Worm (Caenorhabditis elegans) whole organism, L2 larva: ENCODE results near the gene idhg-1.

Source experiments
- C34F6.9 ChIP-seq: fragments of 150-350 bp; optimal IDR thresholded peaks from 2 replicates; lab custom pipeline; 2014; ENCODE audit warnings: missing biosample characterization, missing genetic modification characterization
- F13H6.1 ChIP-seq: sonication (generic microtip); optimal IDR thresholded peaks from 2 replicates; lab custom pipeline; 2016; ENCODE audit warnings: missing genetic modification characterization, missing compliant biosample characterization
- Y55F3AM.14 ChIP-seq: fragments of 200-800 bp; sonication (Bioruptor generic); optimal IDR thresholded peaks from 2 replicates; lab custom pipeline; 2018; ENCODE audit warnings: mild to moderate bottlenecking, missing genetic modification characterization, missing compliant biosample characterization
- alr-1 ChIP-seq: fragments of 150-350 bp; optimal IDR thresholded peaks from 2 replicates; lab custom pipeline; 2014; ENCODE audit warnings: missing biosample characterization, missing genetic modification characterization
- aly-2 ChIP-seq: fragments of 150-350 bp; optimal IDR thresholded peaks from 2 replicates; lab custom pipeline; 2014; ENCODE audit warnings: missing biosample characterization, missing genetic modification characterization
- ama-1 ChIP-seq: fragments of 150-350 bp; optimal IDR thresholded peaks from 2 replicates; lab custom pipeline; 2018; ENCODE audit warnings: inconsistent platforms
- blmp-1 ChIP-seq: sonication (generic microtip); optimal IDR thresholded peaks from 2 replicates; lab custom pipeline; 2017; ENCODE audit warnings: missing genetic modification characterization, mild to moderate bottlenecking, missing compliant biosample characterization, antibody characterized with exemption, moderate library complexity; ENCODE audit not compliant: insufficient read depth
- ceh-82 ChIP-seq: fragments of 150-350 bp; optimal IDR thresholded peaks from 2 replicates; lab custom pipeline; 2014; ENCODE audit warnings: missing biosample characterization, missing genetic modification characterization
- crh-2 ChIP-seq: sonication (generic microtip); optimal IDR thresholded peaks from 2 replicates; lab custom pipeline; 2017; ENCODE audit warnings: missing biosample characterization, missing genetic modification characterization
- egl-27 ChIP-seq: sonication (generic microtip); optimal IDR thresholded peaks from 3 replicates; lab custom pipeline; 2017; ENCODE audit warnings: missing biosample characterization, missing genetic modification reagents, missing genetic modification characterization
- elt-1 ChIP-seq: fragments of 150-350 bp; optimal IDR thresholded peaks from 2 replicates; lab custom pipeline; 2014; ENCODE audit warnings: missing biosample characterization, missing genetic modification characterization
- elt-3 ChIP-seq: sonication (generic microtip); optimal IDR thresholded peaks from 2 replicates; lab custom pipeline; 2017; ENCODE audit warnings: missing biosample characterization, missing genetic modification characterization
- fos-1 ChIP-seq: fragments of 150-350 bp; optimal IDR thresholded peaks from 2 replicates; lab custom pipeline; 2014; ENCODE audit warnings: missing biosample characterization, missing genetic modification characterization
- gmeb-1 ChIP-seq: fragments of 150-350 bp; optimal IDR thresholded peaks from 2 replicates; lab custom pipeline; 2014; ENCODE audit warnings: missing biosample characterization, missing genetic modification characterization
- lin-11 ChIP-seq: fragments of 150-350 bp; sonication (generic microtip); optimal IDR thresholded peaks from 2 replicates; lab custom pipeline; 2014; ENCODE audit warnings: missing biosample characterization, missing genetic modification characterization, inconsistent platforms, mixed read lengths
- lin-13 ChIP-seq: fragments of 150-350 bp; optimal IDR thresholded peaks from 2 replicates; lab custom pipeline; 2014; ENCODE audit warnings: missing biosample characterization, missing genetic modification reagents, missing genetic modification characterization
- lin-39 ChIP-seq: fragments of 150-350 bp; optimal IDR thresholded peaks from 2 replicates; lab custom pipeline; 2014; ENCODE audit warnings: missing biosample characterization, missing genetic modification reagents, missing genetic modification characterization
- lsy-2 ChIP-seq, 2 experiments: fragments of 150-350 bp in 1 of 2; sonication (generic microtip) in 1 of 2; optimal IDR thresholded peaks; 2 replicates each; lab custom pipeline; 2014 to 2017; ENCODE audit warnings: missing biosample characterization in 2 of 2, missing genetic modification characterization in 2 of 2
- mab-5 ChIP-seq: fragments of 150-350 bp; optimal IDR thresholded peaks from 2 replicates; lab custom pipeline; 2014; ENCODE audit warnings: missing biosample characterization, missing genetic modification characterization
- mbf-1 ChIP-seq: sonication (generic microtip); optimal IDR thresholded peaks from 2 replicates; lab custom pipeline; 2017; ENCODE audit warnings: missing biosample characterization, missing genetic modification characterization
- nhr-10 ChIP-seq: sonication (generic microtip); optimal IDR thresholded peaks from 2 replicates; lab custom pipeline; 2017; ENCODE audit warnings: missing biosample characterization, missing genetic modification characterization
- nhr-11 ChIP-seq: fragments of 150-350 bp; optimal IDR thresholded peaks from 2 replicates; lab custom pipeline; 2014; ENCODE audit warnings: missing biosample characterization, missing genetic modification characterization
- nhr-12 ChIP-seq: fragments of 150-350 bp; optimal IDR thresholded peaks from 2 replicates; lab custom pipeline; 2014; ENCODE audit warnings: missing biosample characterization, missing genetic modification characterization
- nhr-129 ChIP-seq: fragments of 150-350 bp; optimal IDR thresholded peaks from 2 replicates; lab custom pipeline; 2014; ENCODE audit warnings: missing biosample characterization, missing genetic modification characterization
- nhr-21 ChIP-seq: fragments of 150-350 bp; optimal IDR thresholded peaks from 2 replicates; lab custom pipeline; 2014; ENCODE audit warnings: missing biosample characterization, missing genetic modification characterization
- nhr-237 ChIP-seq: fragments of 150-350 bp; optimal IDR thresholded peaks from 2 replicates; lab custom pipeline; 2014; ENCODE audit warnings: missing biosample characterization, missing genetic modification characterization
- nhr-25 ChIP-seq: fragments of 150-350 bp; sonication (generic microtip); optimal IDR thresholded peaks from 3 replicates; lab custom pipeline; 2014; ENCODE audit warnings: missing biosample characterization, missing genetic modification characterization
- nhr-6 ChIP-seq: fragments of 150-350 bp; optimal IDR thresholded peaks from 2 replicates; lab custom pipeline; 2014; ENCODE audit warnings: missing biosample characterization, missing genetic modification characterization
- nhr-77 ChIP-seq: fragments of 150-350 bp; optimal IDR thresholded peaks from 2 replicates; lab custom pipeline; 2014; ENCODE audit warnings: missing biosample characterization, missing genetic modification characterization
- sem-4 ChIP-seq: fragments of 150-350 bp; optimal IDR thresholded peaks from 2 replicates; lab custom pipeline; 2014; ENCODE audit warnings: missing biosample characterization, missing genetic modification reagents, missing genetic modification characterization
- skn-1 ChIP-seq: sonication (generic microtip); optimal IDR thresholded peaks from 2 replicates; lab custom pipeline; 2017; ENCODE audit warnings: missing biosample characterization, missing genetic modification characterization
- sma-3 ChIP-seq: sonication (generic microtip); optimal IDR thresholded peaks from 2 replicates; lab custom pipeline; 2016; ENCODE audit warnings: missing genetic modification reagents, missing genetic modification characterization, missing compliant biosample characterization
- sma-9 ChIP-seq, 2 experiments: fragments of 150-350 bp in 1 of 2; sonication (generic microtip) in 1 of 2; optimal IDR thresholded peaks; 2 replicates each; lab custom pipeline; 2014 to 2016; ENCODE audit warnings: missing genetic modification characterization in 2 of 2, mild to moderate bottlenecking in 1 of 2, missing biosample characterization in 1 of 2, missing compliant biosample characterization in 1 of 2, missing genetic modification reagents in 1 of 2, moderate library complexity in 1 of 2
- snpc-4 ChIP-seq: fragments of 150-350 bp; optimal IDR thresholded peaks from 2 replicates; lab custom pipeline; 2014; ENCODE audit warnings: missing biosample characterization, missing genetic modification characterization
- unc-39 ChIP-seq: fragments of 150-350 bp; optimal IDR thresholded peaks from 2 replicates; lab custom pipeline; 2014; ENCODE audit warnings: missing biosample characterization, missing genetic modification characterization
- unc-55 ChIP-seq: fragments of 150-350 bp; sonication (generic microtip); optimal IDR thresholded peaks from 3 replicates; lab custom pipeline; 2014; ENCODE audit warnings: missing biosample characterization, missing genetic modification reagents, missing genetic modification characterization
- ztf-1 ChIP-seq: fragments of 200-800 bp; sonication (Bioruptor generic); conservative IDR thresholded peaks from 2 replicates; pipeline ENCODE4 v1.3.6; 2022; ENCODE audit warnings: missing genetic modification characterization, missing compliant biosample characterization

The idhg-1 gene

DNA sequence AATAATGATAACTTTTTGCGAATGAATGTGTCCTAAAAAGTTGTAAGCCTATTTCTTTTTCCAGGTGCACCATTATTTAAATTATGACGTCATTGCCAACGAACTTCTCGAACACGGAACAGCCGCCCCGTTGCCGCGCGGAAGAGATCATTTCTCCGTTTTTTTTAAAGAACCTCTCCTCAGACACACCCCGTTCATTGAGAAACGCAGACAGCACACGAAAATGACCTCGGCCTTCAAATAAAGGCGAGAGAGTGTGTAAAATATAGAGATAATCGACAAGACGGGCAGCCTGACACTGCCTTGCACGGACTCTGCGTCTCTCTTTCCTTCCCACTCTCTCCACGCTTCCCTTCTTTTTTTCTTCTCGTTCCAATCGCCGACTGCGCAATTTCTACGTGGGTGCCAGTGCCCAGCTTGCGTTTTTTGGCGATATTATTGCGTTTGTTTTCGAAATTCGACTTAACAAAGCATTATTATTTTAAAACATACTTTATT is 8.2 kb upstream of the idhg-1 start (continued):
- TF ChIP-seq ceh-82 (tag; lab: Kevin White, UChicago) (no peak), C34F6.9 (peak; percentile 80), nhr-10 (tag; lab: Kevin White, UChicago) (no peak), nhr-25 (tag; lab: Kevin White, UChicago) (peak; percentile 84), nhr-12 (no peak)
- TF ChIP-seq, all 48 proteins: peak for 26

DNA sequence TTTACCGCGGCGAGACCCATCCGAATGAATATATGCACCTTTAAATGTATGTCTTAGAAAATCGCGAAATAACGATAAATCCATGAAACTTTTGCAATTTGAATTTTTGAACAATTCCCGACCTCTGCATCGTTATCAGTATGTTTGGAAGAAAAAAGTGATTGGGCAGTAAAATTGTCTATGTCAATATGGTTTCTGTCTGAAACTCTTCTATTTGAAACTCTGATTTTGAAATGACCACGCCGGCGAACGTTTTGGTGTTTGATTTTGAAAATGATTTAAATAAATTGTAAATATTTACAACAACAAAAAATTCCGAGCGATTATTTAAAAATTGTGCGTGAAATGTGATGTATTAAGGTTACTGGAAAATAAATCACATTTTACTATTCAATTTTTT is 7.3 kb upstream of the idhg-1 start:
- TF ChIP-seq alr-1 (tag; lab: Kevin White, UChicago) (no peak), mab-5 (no peak), nhr-12 (no peak), crh-2 (tag; lab: Kevin White, UChicago) (no peak), elt-1 (tag; lab: Kevin White, UChicago) (no peak), aly-2 (tag; lab: Kevin White, UChicago) (no peak), nhr-77 (tag; lab: Kevin White, UChicago) (no peak), sma-9 (GFP tag; optimal IDR thresholded peaks at IDR 0.05; lab: Kevin White, UChicago) (peak; percentile 22), sma-9 (tag; optimal IDR thresholded peaks at IDR 0.05; lab: Kevin White, UChicago) (no peak), elt-3 (tag; lab: Kevin White, UChicago) (no peak), fos-1 (tag; lab: Kevin White, UChicago) (peak; percentile 18), snpc-4 (no peak), nhr-11 (tag; lab: Kevin White, UChicago) (no peak), lin-13 (no peak), F13H6.1 (tag; lab: Kevin White, UChicago) (no peak)

DNA sequence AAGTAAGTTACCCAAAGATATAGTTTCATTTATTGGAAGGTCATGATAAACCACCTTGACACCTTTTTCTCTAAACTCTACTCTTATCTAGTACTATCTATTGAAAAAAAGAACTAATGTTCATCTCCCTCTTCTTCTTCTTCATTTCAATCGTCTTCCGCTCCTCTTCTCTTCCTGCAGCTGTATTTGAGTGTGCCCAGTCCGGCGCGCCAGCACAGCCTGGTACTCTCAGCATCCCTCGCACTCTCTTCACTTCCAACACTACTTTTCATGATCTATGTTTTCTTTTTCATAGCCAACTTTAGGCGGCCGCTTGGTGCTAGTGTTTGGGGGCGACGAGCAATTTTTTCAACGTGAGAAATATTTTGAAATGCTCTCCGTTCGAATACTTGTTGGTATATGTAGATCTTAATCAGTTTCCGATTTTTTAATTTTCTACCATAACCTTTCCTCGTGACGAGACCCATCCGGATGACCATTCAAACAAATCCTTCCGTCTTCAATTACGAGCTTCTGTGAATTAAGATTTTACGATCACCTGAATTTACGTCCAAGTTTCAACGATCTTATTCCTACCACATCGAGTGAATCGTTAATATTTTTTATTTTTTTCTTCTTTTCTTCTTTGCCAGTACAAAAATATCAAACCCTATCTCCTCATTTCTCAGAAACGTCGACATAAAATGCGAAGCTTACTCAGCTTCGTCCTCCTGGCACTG is 6.4 kb upstream of the idhg-1 start, which contains the start of gene pan-1:
pan-1 (plus strand) TSS at position 669 of the 719 bp plus-strand sequence.
- TF ChIP-seq ceh-82 (tag; lab: Kevin White, UChicago) (no peak), ztf-1 (GFP tag; lab: Robert Waterston, UW) (no peak), lsy-2 (tag; optimal IDR thresholded peaks at IDR 0.05; lab: Kevin White, UChicago) (peak in 1 of 2 experiments; percentile 65), nhr-129 (tag; lab: Kevin White, UChicago) (peak; percentile 20), Y55F3AM.14 (GFP tag; lab: Kevin White, UChicago) (peak; percentile 15), unc-39 (no peak), lin-13 (peak; percentile 34), unc-55 (peak; percentile 75), egl-27 (tag; lab: Kevin White, UChicago) (peak; percentile 47), mab-5 (peak; percentile 16), C34F6.9 (peak; percentile 69), sem-4 (peak; percentile 7), lin-11 (tag; lab: Kevin White, UChicago) (peak; percentile 16), F13H6.1 (tag; lab: Kevin White, UChicago) (peak; percentile 44), mbf-1 (tag; lab: Kevin White, UChicago) (no peak), nhr-21 (peak; percentile 28), sma-3 (GFP tag; lab: Kevin White, UChicago) (peak; percentile 27), aly-2 (tag; lab: Kevin White, UChicago) (no peak), alr-1 (tag; lab: Kevin White, UChicago) (no peak), nhr-12 (no peak), blmp-1 (tag; lab: Kevin White, UChicago) (no peak), nhr-25 (tag; lab: Kevin White, UChicago) (peak; percentile 14), fos-1 (tag; lab: Kevin White, UChicago) (peak; percentile 68), snpc-4 (no peak), crh-2 (tag; lab: Kevin White, UChicago) (peak; percentile 20), sma-9 (GFP tag; optimal IDR thresholded peaks at IDR 0.05; lab: Kevin White, UChicago) (peak; percentile 59), sma-9 (tag; optimal IDR thresholded peaks at IDR 0.05; lab: Kevin White, UChicago) (no peak)

DNA sequence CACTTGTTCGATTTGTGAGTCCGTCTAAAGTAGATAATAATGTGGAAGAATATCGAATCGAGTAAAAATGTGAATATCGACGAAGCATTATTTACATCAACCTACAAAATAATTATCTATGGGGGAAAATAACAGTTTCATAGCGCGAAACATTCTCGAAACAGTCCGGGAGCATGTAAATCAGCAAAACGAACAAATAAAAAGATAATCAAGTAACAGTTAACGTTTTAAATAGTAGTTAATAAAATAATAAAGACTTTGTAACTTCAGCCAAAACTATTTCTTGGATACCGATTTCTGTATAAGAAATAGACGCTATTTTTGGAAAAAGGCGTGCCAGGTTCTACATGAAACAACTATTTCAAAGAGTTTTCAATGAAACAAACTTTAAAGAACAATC is 567 bp upstream of the idhg-1 start, which contains the start of gene mlcd-1:
mlcd-1 (minus strand) TSS at position 101 of the 400 bp plus-strand sequence.
- TF ChIP-seq mbf-1 (tag; lab: Kevin White, UChicago) = no peak
- no peak for TF ChIP-seq unc-55
- TF ChIP-seq skn-1 (tag; lab: Kevin White, UChicago) = no peak
- TF ChIP-seq lsy-2 (tag; optimal IDR thresholded peaks at IDR 0.05; lab: Kevin White, UChicago) = no peak
- no peak for TF ChIP-seq ama-1 (lab: Kevin White, UChicago)
- no peak for TF ChIP-seq nhr-237 (tag; lab: Kevin White, UChicago)
- TF ChIP-seq fos-1 (tag; lab: Kevin White, UChicago) = no peak
- TF ChIP-seq nhr-6 (tag; lab: Kevin White, UChicago) = no peak
- TF ChIP-seq C34F6.9 = no peak
- TF ChIP-seq nhr-12 = no peak
- TF ChIP-seq sma-3 (GFP tag; lab: Kevin White, UChicago) = no peak
- TF ChIP-seq aly-2 (tag; lab: Kevin White, UChicago) = no peak
- TF ChIP-seq elt-3 (tag; lab: Kevin White, UChicago) = no peak
- no peak for TF ChIP-seq alr-1 (tag; lab: Kevin White, UChicago)
- no peak for TF ChIP-seq gmeb-1 (tag; lab: Kevin White, UChicago)
- TF ChIP-seq lin-39 (tag; lab: Kevin White, UChicago) = no peak
- TF ChIP-seq F13H6.1 (tag; lab: Kevin White, UChicago) = no peak
